Fruit fly (Drosophila melanogaster): ENCODE measurements around the gene Hex-t1.

Gene Hex-t1

DNA sequence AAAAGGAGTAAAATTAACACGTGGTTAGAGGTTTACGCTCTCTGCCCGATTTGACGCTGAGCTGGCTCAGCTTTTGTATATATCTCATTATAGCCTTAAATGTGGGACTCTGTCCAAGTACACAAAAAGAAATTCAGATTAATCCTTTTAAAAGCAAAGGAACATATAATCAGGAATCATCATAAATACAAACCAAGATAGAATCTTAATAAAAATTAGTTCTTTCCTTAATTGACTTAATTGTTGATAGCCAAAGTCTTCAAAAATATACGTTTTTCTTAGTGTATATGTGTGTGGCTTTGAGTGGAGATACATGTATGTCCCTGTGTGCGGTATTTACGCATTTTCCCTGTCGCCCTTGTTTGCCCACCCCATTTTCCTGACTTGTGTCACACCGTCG, 45.4 kb downstream of the Hex-t1 start (continued):
- TF ChIP-seq ash1 (GFP tag; optimal IDR thresholded peaks at IDR 0.05) (no peak), ttk (GFP tag; IDR thresholded peaks at IDR 0.05) (peak; percentile 33; the same call in 1 of the 2 replicates), BtbVII (GFP tag; optimal IDR thresholded peaks at IDR 0.05) (peak; percentile 38), trem (tag; optimal IDR thresholded peaks at IDR 0.05) (no peak), Taf1 (GFP tag; IDR thresholded peaks at IDR 0.05) (no peak), Vsx1 (GFP tag; optimal IDR thresholded peaks at IDR 0.05) (no peak), knrl (GFP tag; IDR thresholded peaks at IDR 0.05; ENCODE audit: partially characterized antibody) (no peak), Hr3 (GFP tag; optimal IDR thresholded peaks at IDR 0.05) (peak; percentile 2), GATAe (GFP tag; conservative IDR thresholded peaks at IDR 0.05) (no peak), CG9797 (GFP tag; optimal IDR thresholded peaks at IDR 0.05) (no peak), otp (GFP tag; IDR thresholded peaks at IDR 0.05) (no peak), usp (GFP tag; optimal IDR thresholded peaks at IDR 0.05) (no peak), Antp (GFP tag; optimal IDR thresholded peaks at IDR 0.05) (no peak), CG8089 (GFP tag; optimal IDR thresholded peaks at IDR 0.05) (no peak), B-H2 (GFP tag; optimal IDR thresholded peaks at IDR 0.05) (no peak), Xbp1 (GFP tag; optimal IDR thresholded peaks at IDR 0.05) (peak; percentile 11), lbe (GFP tag; optimal IDR thresholded peaks at IDR 0.05) (no peak), ATbp (GFP tag; optimal IDR thresholded peaks at IDR 0.05) (no peak), CG6683 (GFP tag; optimal IDR thresholded peaks at IDR 0.05) (no peak), CG17328 (GFP tag; IDR thresholded peaks at IDR 0.05) (no peak), CG17802 (tag; optimal IDR thresholded peaks at IDR 0.05) (no peak), sens (GFP tag) (peak; percentile 10), Side (GFP tag; optimal IDR thresholded peaks at IDR 0.05) (no peak), CG34224 (GFP tag; IDR thresholded peaks at IDR 0.05; ENCODE audit: partially characterized antibody) (no peak), inv (GFP tag; IDR thresholded peaks at IDR 0.05; ENCODE audit: partially characterized antibody) (no peak), jing (GFP tag; optimal IDR thresholded peaks at IDR 0.05) (no peak), Ets65A (GFP tag) (no peak), PHDP (tag; optimal IDR thresholded peaks at IDR 0.05) (peak; percentile 46), Aef1 (GFP tag; IDR thresholded peaks at IDR 0.05) (0 out of 3 replicates have a peak, but pooled peaks have one; percentile 27), CG4328 (GFP tag; optimal IDR thresholded peaks at IDR 0.05) (no peak), Dip3 (GFP tag; optimal IDR thresholded peaks at IDR 0.05) (peak; percentile 7), CG16863 (GFP tag; optimal IDR thresholded peaks at IDR 0.05) (no peak), sc (optimal IDR thresholded peaks at IDR 0.05) (no peak), sc (GFP tag; optimal IDR thresholded peaks at IDR 0.05) (no peak), Poxn (GFP tag; IDR thresholded peaks at IDR 0.05) (no peak), CG12744 (GFP tag; optimal IDR thresholded peaks at IDR 0.05) (no peak), Asciz (GFP tag; optimal IDR thresholded peaks at IDR 0.05) (no peak), CG12942 (GFP tag; optimal IDR thresholded peaks at IDR 0.05) (no peak), stwl (tag; optimal IDR thresholded peaks at IDR 0.05) (no peak), CG9609 (GFP tag; optimal IDR thresholded peaks at IDR 0.05) (no peak), Atf3 (GFP tag; optimal IDR thresholded peaks at IDR 0.05) (no peak), CG31441 (GFP tag; IDR thresholded peaks at IDR 0.05) (no peak), psq (GFP tag; optimal IDR thresholded peaks at IDR 0.05) (no peak), HmgZ (tag; optimal IDR thresholded peaks at IDR 0.05) (no peak), CG32772 (GFP tag; IDR thresholded peaks at IDR 0.05) (no peak; the same call in 1 of the 2 replicates), CG12769 (tag; optimal IDR thresholded peaks at IDR 0.05) (peak; percentile 47), CG12104 (GFP tag; optimal IDR thresholded peaks at IDR 0.05) (no peak), ato (GFP tag; IDR thresholded peaks at IDR 0.05; ENCODE audit: partially characterized antibody) (no peak), CG11456 (GFP tag; IDR thresholded peaks at IDR 0.05) (no peak), insv (GFP tag; optimal IDR thresholded peaks at IDR 0.05) (no peak), CG16815 (GFP tag; optimal IDR thresholded peaks at IDR 0.05) (no peak), pnt (GFP tag; optimal IDR thresholded peaks at IDR 0.05) (no peak), stc (GFP tag; IDR thresholded peaks at IDR 0.05) (no peak)

Data from whole organism, embryonic.